Worm (Caenorhabditis elegans) whole organism, L1 larva: ENCODE measurements around the gene F45E1.5.

Experiments
- C04F5.9 ChIP-seq: sonication (generic microtip); optimal IDR thresholded peaks from 2 replicates; lab custom pipeline; 2016; ENCODE audit warnings: missing genetic modification characterization, missing compliant biosample characterization
- C34B4.2 ChIP-seq: sonication (generic microtip); optimal IDR thresholded peaks from 2 replicates; lab custom pipeline; 2017; ENCODE audit warnings: mild to moderate bottlenecking, missing genetic modification characterization, missing compliant biosample characterization
- alr-1 ChIP-seq: fragments of 200-800 bp; sonication (Bioruptor generic); optimal IDR thresholded peaks from 2 replicates; lab custom pipeline; 2018; ENCODE audit warnings: borderline replicate concordance, mild to moderate bottlenecking, missing genetic modification characterization, missing compliant biosample characterization
- ceh-63 ChIP-seq: fragments of 200-800 bp; sonication (Bioruptor generic); optimal IDR thresholded peaks from 2 replicates; lab custom pipeline; 2018; ENCODE audit warnings: mild to moderate bottlenecking, missing genetic modification characterization, missing compliant biosample characterization
- ceh-82 ChIP-seq, 3 experiments: fragments of 150-350 bp in 1 of 3; sonication (generic microtip) in 2 of 3; optimal IDR thresholded peaks; 2 replicates each; lab custom pipeline; 2014 to 2017; ENCODE audit warnings: missing biosample characterization in 3 of 3, missing genetic modification characterization in 3 of 3
- dpl-1 ChIP-seq, 3 experiments: fragments of 150-350 bp in 2 of 3; sonication (generic microtip) in 1 of 3; optimal IDR thresholded peaks; 2 replicates each; lab custom pipeline; 2014 to 2017; ENCODE audit warnings: missing biosample characterization in 3 of 3, missing genetic modification characterization in 3 of 3, missing genetic modification reagents in 3 of 3
- efl-3 ChIP-seq: fragments of 200-800 bp; sonication (Bioruptor generic); optimal IDR thresholded peaks from 2 replicates; lab custom pipeline; 2018; ENCODE audit warnings: mild to moderate bottlenecking, missing genetic modification characterization, missing compliant biosample characterization
- egl-27 ChIP-seq, 2 experiments: fragments of 150-350 bp in 1 of 2; sonication (generic microtip); optimal IDR thresholded peaks; 3 replicates each; lab custom pipeline; 2017 to 2018; ENCODE audit warnings: missing biosample characterization in 2 of 2, missing genetic modification characterization in 2 of 2, missing genetic modification reagents in 2 of 2
- elt-3 ChIP-seq, 6 experiments: fragments of 150-350 bp in 1 of 6; sonication (generic microtip); optimal IDR thresholded peaks; 2 replicates each; lab custom pipeline; 2017 to 2018; ENCODE audit warnings: missing biosample characterization in 6 of 6, missing genetic modification characterization in 6 of 6, inconsistent platforms in 1 of 6
- ets-5 ChIP-seq: fragments of 200-800 bp; sonication (Bioruptor generic); IDR thresholded peaks from 2 replicates; pipeline ENCODE4 v1.3.6; 2022; ENCODE audit warnings: missing genetic modification characterization, missing compliant biosample characterization
- fkh-10 ChIP-seq: sonication (generic microtip); optimal IDR thresholded peaks from 2 replicates; lab custom pipeline; 2017; ENCODE audit warnings: missing biosample characterization, missing genetic modification reagents, missing genetic modification characterization
- grh-1 ChIP-seq: fragments of 200-800 bp; sonication (Bioruptor generic); IDR thresholded peaks from 2 replicates; pipeline ENCODE4 v1.3.6; 2022; ENCODE audit warnings: missing genetic modification reagents, missing genetic modification characterization, missing compliant biosample characterization
- hlh-17 ChIP-seq: fragments of 200-800 bp; sonication (Bioruptor generic); optimal IDR thresholded peaks from 2 replicates; lab custom pipeline; 2018; ENCODE audit warnings: missing genetic modification characterization, mild to moderate bottlenecking, missing compliant biosample characterization, moderate library complexity, borderline replicate concordance
- hpl-2 ChIP-seq: fragments of 150-350 bp; optimal IDR thresholded peaks from 2 replicates; lab custom pipeline; 2014; ENCODE audit warnings: missing biosample characterization, missing genetic modification reagents, missing genetic modification characterization
- irx-1 ChIP-seq: sonication (generic microtip); optimal IDR thresholded peaks from 2 replicates; lab custom pipeline; 2016; ENCODE audit warnings: missing genetic modification characterization, missing compliant biosample characterization
- isw-1 ChIP-seq: fragments of 200-800 bp; sonication (Bioruptor generic); IDR thresholded peaks from 2 replicates; pipeline ENCODE4 v1.3.6; 2022; ENCODE audit warnings: missing genetic modification characterization, missing compliant biosample characterization
- lin-13 ChIP-seq: fragments of 150-350 bp; optimal IDR thresholded peaks from 2 replicates; lab custom pipeline; 2014; ENCODE audit warnings: missing biosample characterization, missing genetic modification reagents, missing genetic modification characterization
- lin-15B ChIP-seq: fragments of 150-350 bp; sonication (generic microtip); optimal IDR thresholded peaks from 3 replicates; lab custom pipeline; 2014; ENCODE audit warnings: missing biosample characterization, missing genetic modification characterization
- lin-39 ChIP-seq: fragments of 150-350 bp; optimal IDR thresholded peaks from 2 replicates; lab custom pipeline; 2014; ENCODE audit warnings: missing biosample characterization, missing genetic modification reagents, missing genetic modification characterization
- lsy-2 ChIP-seq, 2 experiments: fragments of 150-350 bp; optimal IDR thresholded peaks; 2 replicates each; lab custom pipeline; 2014; ENCODE audit warnings: missing biosample characterization in 2 of 2, missing genetic modification characterization in 2 of 2
- mdl-1 ChIP-seq, 2 experiments: fragments of 150-350 bp; optimal IDR thresholded peaks; 2 replicates each; lab custom pipeline; 2014 to 2017; ENCODE audit warnings: missing biosample characterization in 2 of 2, missing genetic modification characterization in 2 of 2, inconsistent platforms in 1 of 2
- mef-2 ChIP-seq: fragments of 150-350 bp; optimal IDR thresholded peaks from 2 replicates; lab custom pipeline; 2014; ENCODE audit warnings: missing biosample characterization, missing genetic modification characterization
- mep-1 ChIP-seq: fragments of 150-350 bp; optimal IDR thresholded peaks from 2 replicates; lab custom pipeline; 2014; ENCODE audit warnings: missing biosample characterization, missing genetic modification characterization
- nhr-19 ChIP-seq: fragments of 200-800 bp; sonication (Bioruptor generic); conservative IDR thresholded peaks from 2 replicates; pipeline ENCODE4 v1.3.6; 2022; ENCODE audit warnings: missing genetic modification characterization, missing compliant biosample characterization
- nhr-20 ChIP-seq: sonication (generic microtip); optimal IDR thresholded peaks from 2 replicates; lab custom pipeline; 2016; ENCODE audit warnings: mild to moderate bottlenecking, missing genetic modification characterization, missing compliant biosample characterization
- nhr-47 ChIP-seq: sonication (generic microtip); optimal IDR thresholded peaks from 2 replicates; lab custom pipeline; 2016; ENCODE audit warnings: mild to moderate bottlenecking, missing genetic modification characterization, moderate library complexity, missing compliant biosample characterization
- nhr-71 ChIP-seq: sonication (generic microtip); optimal IDR thresholded peaks from 2 replicates; lab custom pipeline; 2016; ENCODE audit warnings: mild to moderate bottlenecking, missing genetic modification characterization, moderate library complexity, missing compliant biosample characterization
- nhr-76 ChIP-seq: sonication (generic microtip); optimal IDR thresholded peaks from 2 replicates; lab custom pipeline; 2017; ENCODE audit warnings: missing biosample characterization, missing genetic modification characterization
- nhr-85 ChIP-seq: sonication (generic microtip); peaks from one replicate; lab custom pipeline; 2016; ENCODE audit warnings: missing genetic modification characterization, inconsistent platforms, missing compliant biosample characterization
- pax-3 ChIP-seq: fragments of 200-800 bp; sonication (Bioruptor generic); optimal IDR thresholded peaks from 2 replicates; lab custom pipeline; 2018; ENCODE audit warnings: mild to moderate bottlenecking, missing genetic modification characterization, moderate library complexity, missing compliant biosample characterization
- rnt-1 ChIP-seq: sonication (generic microtip); optimal IDR thresholded peaks from 2 replicates; lab custom pipeline; 2016; ENCODE audit warnings: mild to moderate bottlenecking, missing genetic modification characterization, moderate library complexity, missing compliant biosample characterization
- snpc-4 ChIP-seq: fragments of 150-350 bp; optimal IDR thresholded peaks from 2 replicates; lab custom pipeline; 2014; ENCODE audit warnings: missing biosample characterization, missing genetic modification characterization
- sox-4 ChIP-seq: sonication (generic microtip); optimal IDR thresholded peaks from 2 replicates; lab custom pipeline; 2016; ENCODE audit warnings: missing genetic modification characterization, missing compliant biosample characterization
- tbx-2 ChIP-seq: sonication (generic microtip); optimal IDR thresholded peaks from 2 replicates; lab custom pipeline; 2016; ENCODE audit warnings: missing genetic modification characterization, missing compliant biosample characterization
- unc-30 ChIP-seq: sonication (generic microtip); optimal IDR thresholded peaks from 2 replicates; lab custom pipeline; 2017; ENCODE audit warnings: missing biosample characterization, missing genetic modification characterization
- unc-62 ChIP-seq: fragments of 150-350 bp; optimal IDR thresholded peaks from 2 replicates; lab custom pipeline; 2014; ENCODE audit warnings: missing biosample characterization, missing genetic modification reagents, missing genetic modification characterization
- unc-86 ChIP-seq: sonication (generic microtip); optimal IDR thresholded peaks from 2 replicates; lab custom pipeline; 2016; ENCODE audit warnings: missing genetic modification characterization, missing compliant biosample characterization
- unc-98 ChIP-seq: fragments of 200-800 bp; sonication (Bioruptor generic); IDR thresholded peaks from 2 replicates; pipeline ENCODE4 v1.3.6; 2022; ENCODE audit warnings: missing genetic modification characterization, missing compliant biosample characterization
- vab-15 ChIP-seq: sonication (generic microtip); optimal IDR thresholded peaks from 2 replicates; lab custom pipeline; 2017; ENCODE audit warnings: missing genotype, mild to moderate bottlenecking, missing genetic modification characterization, missing compliant biosample characterization
- zip-4 ChIP-seq: fragments of 200-800 bp; sonication (Bioruptor generic); optimal IDR thresholded peaks from 2 replicates; lab custom pipeline; 2018; ENCODE audit warnings: mild to moderate bottlenecking, missing genetic modification characterization, moderate library complexity, missing compliant biosample characterization
- ztf-4 ChIP-seq: fragments of 150-350 bp; optimal IDR thresholded peaks from 2 replicates; lab custom pipeline; 2014; ENCODE audit warnings: missing biosample characterization, missing genetic modification characterization

The F45E1.5 gene

DNA sequence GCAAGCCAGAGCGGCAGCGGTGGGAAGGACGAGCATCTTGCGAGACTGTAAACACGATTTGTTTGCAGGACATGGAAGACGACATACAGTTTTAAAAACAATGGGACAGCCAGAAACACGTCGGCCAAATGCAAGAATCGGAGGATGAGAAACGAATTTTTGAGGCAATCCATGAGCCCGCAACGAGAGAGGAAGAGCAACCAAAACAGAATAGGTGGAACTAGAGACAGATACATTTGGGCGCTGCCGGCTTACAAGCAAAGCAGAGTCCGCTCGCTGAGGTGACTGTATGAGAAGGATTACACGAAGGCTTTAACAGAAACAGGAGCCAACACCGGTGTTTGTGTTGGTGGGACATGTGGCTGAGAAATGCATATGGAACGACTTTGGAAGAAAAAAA, 18.0 kb downstream of the F45E1.5 start:
- TF ChIP-seq hpl-2 (GFP tag; lab: Kevin White, UChicago), result no peak
- TF ChIP-seq lin-13 (GFP tag; lab: Kevin White, UChicago), result no peak
- no peak for TF ChIP-seq ztf-4 (tag; lab: Kevin White, UChicago)
- TF ChIP-seq hlh-17 (GFP tag; lab: Kevin White, UChicago), result no peak
- no peak for TF ChIP-seq rnt-1 (tag; lab: Kevin White, UChicago)
- no peak for TF ChIP-seq fkh-10 (GFP tag; lab: Kevin White, UChicago)
- TF ChIP-seq mep-1 (tag; lab: Kevin White, UChicago), result no peak
- TF ChIP-seq tbx-2 (tag; lab: Kevin White, UChicago), result no peak
- no peak for TF ChIP-seq efl-3 (GFP tag; lab: Kevin White, UChicago)
- no peak for TF ChIP-seq lsy-2 (tag; optimal IDR thresholded peaks at IDR 0.05; lab: Kevin White, UChicago)
- no peak for TF ChIP-seq nhr-76 (tag; lab: Kevin White, UChicago)
- TF ChIP-seq C04F5.9, result no peak
- TF ChIP-seq dpl-1 (GFP tag; optimal IDR thresholded peaks at IDR 0.05; lab: Kevin White, UChicago), result no peak
- no peak for TF ChIP-seq zip-4 (GFP tag; lab: Kevin White, UChicago)
- no peak for TF ChIP-seq sox-4
- no peak for TF ChIP-seq pax-3 (tag; lab: Kevin White, UChicago)
- no peak for TF ChIP-seq unc-98 (GFP tag; lab: Robert Waterston, UW)
- no peak for TF ChIP-seq egl-27 (tag; optimal IDR thresholded peaks at IDR 0.05; lab: Kevin White, UChicago)

DNA sequence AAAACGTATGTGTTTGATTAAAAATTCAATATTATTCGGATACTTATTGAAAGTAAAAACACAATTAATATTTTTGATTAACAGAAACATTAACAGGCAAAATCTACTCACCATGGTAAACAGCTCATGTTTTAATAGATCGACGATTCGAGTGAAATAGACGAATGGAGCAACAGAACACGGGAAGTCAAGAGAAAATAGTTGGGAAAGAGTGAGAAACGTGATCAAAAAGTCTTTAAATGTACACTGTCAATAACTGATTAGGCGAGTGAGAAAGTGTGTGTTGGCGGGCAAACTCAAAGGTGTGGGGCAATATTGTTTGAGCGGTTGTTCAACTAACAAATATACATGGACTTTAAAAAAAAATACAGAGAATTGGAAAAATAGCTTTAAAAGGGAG, 21.5 kb downstream of the F45E1.5 start, which contains the start of gene sdpn-1:
TSS of gene sdpn-1 (minus strand) at position 262 of the 400 bp plus-strand sequence.
- TF ChIP-seq nhr-71 (tag; lab: Kevin White, UChicago) (no peak), sox-4 (no peak), ztf-4 (tag; lab: Kevin White, UChicago) (no peak), lin-15B (tag; lab: Kevin White, UChicago) (no peak), ceh-63 (no peak), mdl-1 (tag; optimal IDR thresholded peaks at IDR 0.05; lab: Kevin White, UChicago) (no peak), elt-3 (tag; optimal IDR thresholded peaks at IDR 0.05; lab: Kevin White, UChicago) (no peak), nhr-19 (GFP tag; lab: Robert Waterston, UW) (no peak), fkh-10 (GFP tag; lab: Kevin White, UChicago) (no peak), lsy-2 (tag; optimal IDR thresholded peaks at IDR 0.05; lab: Kevin White, UChicago) (no peak), nhr-85 (tag; lab: Kevin White, UChicago) (no peak), snpc-4 (tag; lab: Kevin White, UChicago) (no peak), unc-86 (tag; lab: Kevin White, UChicago) (no peak), unc-30 (tag; lab: Kevin White, UChicago) (no peak)

DNA sequence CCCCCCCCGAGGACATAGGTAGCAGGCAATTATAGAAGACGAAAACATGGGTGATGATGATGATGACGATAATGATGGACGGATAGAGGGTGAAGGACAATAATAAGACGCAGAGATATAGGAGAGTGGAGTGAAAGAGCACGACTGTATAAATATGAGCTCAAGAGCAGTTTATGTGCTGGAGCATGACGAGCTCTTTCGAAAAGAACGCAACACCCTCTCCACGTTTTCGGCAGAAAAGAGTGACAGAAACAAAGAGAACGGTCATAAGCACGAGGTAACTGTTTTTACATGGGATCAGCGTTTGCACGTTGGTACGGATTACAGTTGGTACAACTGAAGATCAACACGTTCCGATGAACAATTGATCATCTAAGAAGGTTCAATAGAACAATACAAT, 22.4 kb downstream of the F45E1.5 start:
- TF ChIP-seq isw-1 (GFP tag; lab: Robert Waterston, UW), result no peak
- TF ChIP-seq alr-1 (tag; lab: Kevin White, UChicago), result no peak
- no peak for TF ChIP-seq vab-15 (tag; lab: Kevin White, UChicago)
- no peak for TF ChIP-seq C34B4.2 (tag; lab: Kevin White, UChicago)
- no peak for TF ChIP-seq nhr-47 (tag; lab: Kevin White, UChicago)
- TF ChIP-seq ceh-82 (tag; optimal IDR thresholded peaks at IDR 0.05; lab: Kevin White, UChicago), result no peak
- no peak for TF ChIP-seq nhr-19 (GFP tag; lab: Robert Waterston, UW)
- TF ChIP-seq nhr-20, result no peak
- TF ChIP-seq lin-15B (tag; lab: Kevin White, UChicago), result no peak
- no peak for TF ChIP-seq lin-39 (tag; lab: Kevin White, UChicago)
- no peak for TF ChIP-seq ets-5 (GFP tag; lab: Robert Waterston, UW)
- TF ChIP-seq unc-62, result no peak
- no peak for TF ChIP-seq grh-1
- TF ChIP-seq hlh-17 (GFP tag; lab: Kevin White, UChicago), result no peak
- TF ChIP-seq irx-1 (tag; lab: Kevin White, UChicago), result no peak
- no peak for TF ChIP-seq snpc-4 (tag; lab: Kevin White, UChicago)
- no peak for TF ChIP-seq mef-2 (tag; lab: Kevin White, UChicago)
- TF ChIP-seq rnt-1 (tag; lab: Kevin White, UChicago), result no peak
- TF ChIP-seq nhr-71 (tag; lab: Kevin White, UChicago), result no peak
